Worm (Caenorhabditis elegans): Measurements from ENCODE around the gene fbxb-112.

The fbxb-112 gene

ce11 chrII:3527460-3527859 lies 36.6 kb downstream of the fbxb-112 start:
- TF ChIP-seq sox-4 (tag; optimal IDR thresholded peaks at IDR 0.05) (no peak), mab-9 (GFP tag; IDR thresholded peaks at IDR 0.05) (no peak), skn-1 (tag; optimal IDR thresholded peaks at IDR 0.05) (no peak), nhr-77 (tag; optimal IDR thresholded peaks at IDR 0.05) (no peak), efl-1 (optimal IDR thresholded peaks at IDR 0.05) (no peak), efl-1 (GFP tag; optimal IDR thresholded peaks at IDR 0.05 in 1 of 2) (peak in 1 of 2 experiments; percentile 65), ama-1 (optimal IDR thresholded peaks at IDR 0.05) (no peak), lin-14 (GFP tag; optimal IDR thresholded peaks at IDR 0.05) (peak; percentile 40), nhr-47 (tag; optimal IDR thresholded peaks at IDR 0.05) (no peak), zag-1 (tag; optimal IDR thresholded peaks at IDR 0.05) (no peak), tbx-2 (tag; optimal IDR thresholded peaks at IDR 0.05) (peak; percentile 10), ztf-11 (tag; optimal IDR thresholded peaks at IDR 0.05) (no peak), mep-1 (tag; optimal IDR thresholded peaks at IDR 0.05) (no peak), vab-15 (tag; optimal IDR thresholded peaks at IDR 0.05) (no peak), dsc-1 (tag; optimal IDR thresholded peaks at IDR 0.05) (peak; percentile 29), sptf-1 (tag; optimal IDR thresholded peaks at IDR 0.05) (no peak)

DNA sequence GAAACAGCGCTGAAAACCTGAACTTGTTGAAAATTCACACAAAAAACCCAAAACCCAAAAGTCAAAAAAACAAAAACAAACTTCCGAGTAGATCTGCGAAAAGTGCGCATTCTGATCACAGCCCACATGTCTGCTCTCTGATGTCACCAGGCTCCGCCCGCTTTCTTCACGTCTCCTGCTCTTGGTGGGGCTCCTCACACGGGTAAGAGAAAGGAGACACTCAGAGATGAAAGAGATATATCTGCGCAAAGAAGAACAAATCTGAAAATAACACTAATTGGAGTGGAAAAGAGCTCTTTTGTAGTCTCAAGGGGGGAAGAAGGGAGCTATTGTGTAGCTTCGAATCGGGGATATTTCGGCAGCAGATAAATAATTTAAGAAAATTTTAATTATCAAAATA lies 37.4 kb downstream of the fbxb-112 start, which contains the start of gene ncs-6:
Gene ncs-6 (minus strand): TSS at position 261 of the 400 bp plus-strand sequence.
- TF ChIP-seq fkh-8 (tag; optimal IDR thresholded peaks at IDR 0.05) (peak; percentile 73), isw-1 (GFP tag; IDR thresholded peaks at IDR 0.05) (no peak)

ce11 chrII:3540151-3540550 lies 49.3 kb downstream of the fbxb-112 start:
- TF ChIP-seq snpc-4 (tag; optimal IDR thresholded peaks at IDR 0.05), result no peak
- TF ChIP-seq lin-13 (GFP tag; optimal IDR thresholded peaks at IDR 0.05), result no peak
- TF ChIP-seq swsn-7 (tag; optimal IDR thresholded peaks at IDR 0.05), result no peak
- no peak for TF ChIP-seq lin-15B (tag; optimal IDR thresholded peaks at IDR 0.05)
- no peak for TF ChIP-seq efl-1 (optimal IDR thresholded peaks at IDR 0.05)
- peak in 1 of 2 experiments; percentile 2 for TF ChIP-seq efl-1 (GFP tag; optimal IDR thresholded peaks at IDR 0.05 in 1 of 2)
- TF ChIP-seq dpl-1 (GFP tag; optimal IDR thresholded peaks at IDR 0.05), result no peak
- no peak for TF ChIP-seq nhr-47 (tag; optimal IDR thresholded peaks at IDR 0.05)
- TF ChIP-seq nhr-77 (tag; optimal IDR thresholded peaks at IDR 0.05), result no peak
